Worm (Caenorhabditis elegans): Measurements from ENCODE around the gene gtap-1.

The gtap-1 gene

DNA sequence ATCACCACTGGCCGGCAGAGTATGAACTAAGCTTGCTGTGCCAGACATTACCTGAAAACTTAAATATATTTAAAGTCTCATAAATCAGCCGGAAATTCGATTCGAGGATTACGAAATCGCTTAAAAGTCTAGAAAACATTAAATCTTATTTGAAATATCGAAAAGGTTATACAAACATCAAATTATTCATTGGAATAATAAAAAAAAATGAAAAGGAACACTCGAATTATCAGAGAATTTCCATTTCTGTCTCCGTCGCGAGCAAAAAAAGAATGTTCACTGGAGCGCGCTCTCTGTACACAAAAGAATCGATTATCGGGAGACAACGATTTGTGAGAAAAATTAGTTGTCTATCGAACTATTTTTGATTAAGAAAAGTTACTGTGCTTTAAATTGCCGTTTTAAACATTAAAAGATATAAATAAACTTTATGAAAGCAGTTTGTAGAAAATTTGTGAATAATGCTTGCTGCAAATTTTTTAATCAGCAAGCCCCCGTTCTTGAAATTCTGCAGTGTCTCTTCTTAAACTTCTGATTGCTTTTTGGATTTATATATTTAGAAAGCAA lies 3.2 kb upstream of the gtap-1 start, which contains the start of gene fzo-1:
Gene fzo-1, minus strand, starts transcription at position 51 of the 567 bp plus-strand sequence.
- no peak for TF ChIP-seq daf-8 (GFP tag; IDR thresholded peaks at IDR 0.05)
- peak; percentile 8 for TF ChIP-seq dve-1 (tag; optimal IDR thresholded peaks at IDR 0.05; ENCODE audit: insufficient read depth)
- TF ChIP-seq mep-1 (tag; optimal IDR thresholded peaks at IDR 0.05): peak; percentile 19
- TF ChIP-seq lsy-2 (tag; optimal IDR thresholded peaks at IDR 0.05): peak in 1 of 2 experiments; percentile 48
- peak in 1 of 2 experiments; percentile 77 for TF ChIP-seq hif-1 (tag; optimal IDR thresholded peaks at IDR 0.05)
- no peak for TF ChIP-seq vab-7 (GFP tag; IDR thresholded peaks at IDR 0.05)
- no peak for TF ChIP-seq duxl-1 (tag; optimal IDR thresholded peaks at IDR 0.05; ENCODE audit: poor library complexity)
- TF ChIP-seq hlh-11 (tag; optimal IDR thresholded peaks at IDR 0.05): no peak
- TF ChIP-seq attf-4 (tag; optimal IDR thresholded peaks at IDR 0.05): no peak
- TF ChIP-seq F37D6.2 (tag; optimal IDR thresholded peaks at IDR 0.05): no peak
- TF ChIP-seq Y75B8A.6 (GFP tag; IDR thresholded peaks at IDR 0.05): no peak
- no peak for TF ChIP-seq ceh-44 (GFP tag; IDR thresholded peaks at IDR 0.05)
- TF ChIP-seq zag-1 (tag; optimal IDR thresholded peaks at IDR 0.05): no peak
- no peak for TF ChIP-seq madf-9 (GFP tag; conservative IDR thresholded peaks at IDR 0.05)
- TF ChIP-seq ctbp-1 (GFP tag; IDR thresholded peaks at IDR 0.05): no peak
- TF ChIP-seq zfp-2 (tag; optimal IDR thresholded peaks at IDR 0.05): no peak
- no peak for TF ChIP-seq nhr-25 (tag; optimal IDR thresholded peaks at IDR 0.05; ENCODE audit: borderline replicate concordance, insufficient read depth)
- no peak for TF ChIP-seq ztf-11 (tag; optimal IDR thresholded peaks at IDR 0.05)
- TF ChIP-seq zfp-3 (GFP tag; conservative IDR thresholded peaks at IDR 0.05): no peak
- peak; percentile 62 for TF ChIP-seq mes-2 (tag; optimal IDR thresholded peaks at IDR 0.05; ENCODE audit: poor library complexity, severe bottlenecking)
- TF ChIP-seq T20F7.1 (GFP tag; optimal IDR thresholded peaks at IDR 0.05): peak; percentile 64
- TF ChIP-seq nhr-6 (tag; optimal IDR thresholded peaks at IDR 0.05): peak; percentile 57
- TF ChIP-seq dpl-1 (GFP tag; optimal IDR thresholded peaks at IDR 0.05): peak; percentile 16
- no peak for TF ChIP-seq F10B5.3 (tag; optimal IDR thresholded peaks at IDR 0.05)
- TF ChIP-seq unc-130 (GFP tag; optimal IDR thresholded peaks at IDR 0.05): peak; percentile 41
- TF ChIP-seq pha-4 (GFP tag; IDR thresholded peaks at IDR 0.05): peak; percentile 25; the same call in 1 of the 2 replicates
- no peak for TF ChIP-seq pha-4 (tag; optimal IDR thresholded peaks at IDR 0.05)
- TF ChIP-seq hlh-30 (tag; optimal IDR thresholded peaks at IDR 0.05; ENCODE audit: insufficient read depth): peak; percentile 36
- no peak for TF ChIP-seq F49E8.2 (tag; optimal IDR thresholded peaks at IDR 0.05; ENCODE audit: borderline replicate concordance)
- no peak for TF ChIP-seq ama-1 (optimal IDR thresholded peaks at IDR 0.05)
- no peak for TF ChIP-seq R02D3.7 (tag; optimal IDR thresholded peaks at IDR 0.05)
- no peak for TF ChIP-seq F26F4.8 (GFP tag; conservative IDR thresholded peaks at IDR 0.05)
- peak; percentile 22 for TF ChIP-seq aha-1 (tag)
- TF ChIP-seq Y48G9A.11 (GFP tag; IDR thresholded peaks at IDR 0.05): no peak
- TF ChIP-seq tra-1 (GFP tag; IDR thresholded peaks at IDR 0.05): no peak

DNA sequence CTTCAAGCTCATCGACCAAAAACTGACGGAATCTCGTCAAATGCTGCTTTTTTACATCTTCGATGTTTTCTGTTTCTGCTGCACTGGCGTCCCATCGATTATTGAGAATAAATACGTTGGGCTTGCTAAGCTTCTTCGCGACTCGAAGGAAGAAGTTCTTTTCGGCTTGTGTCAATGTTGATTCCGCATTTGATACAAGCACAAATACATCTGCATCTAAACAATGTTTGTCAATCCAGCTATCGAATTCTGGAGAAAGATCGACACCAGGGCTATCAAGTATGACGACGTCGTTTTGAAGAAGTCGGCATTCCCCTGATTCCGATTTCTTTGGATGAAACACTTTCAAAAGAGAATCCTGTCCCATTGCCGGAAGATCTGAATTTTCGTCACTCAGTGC lies 2.1 kb upstream of the gtap-1 start:
- TF ChIP-seq aha-1 (tag) (peak; percentile 93), spr-3 (GFP tag; optimal IDR thresholded peaks at IDR 0.05) (no peak), ceh-32 (tag; optimal IDR thresholded peaks at IDR 0.05; ENCODE audit: poor library complexity) (no peak), nhr-77 (tag; optimal IDR thresholded peaks at IDR 0.05) (no peak), nhr-11 (tag; optimal IDR thresholded peaks at IDR 0.05) (no peak)
